Worm (Caenorhabditis elegans) whole organism, L4 larva: ENCODE results near the gene ZK1058.9.

Source experiments
- F26F4.8 ChIP-seq: fragments of 200-800 bp; sonication (Bioruptor generic); conservative IDR thresholded peaks from 2 replicates; pipeline ENCODE4 v1.3.6; 2022; ENCODE audit warnings: missing genetic modification characterization, missing compliant biosample characterization
- F37D6.2 ChIP-seq: sonication (generic microtip); optimal IDR thresholded peaks from 2 replicates; lab custom pipeline; 2016; ENCODE audit warnings: mild to moderate bottlenecking, missing genetic modification characterization, missing compliant biosample characterization
- F49E8.2 ChIP-seq: sonication (generic microtip); optimal IDR thresholded peaks from 2 replicates; lab custom pipeline; 2016; ENCODE audit warnings: missing compliant biosample characterization, mild to moderate bottlenecking, missing genetic modification characterization, borderline replicate concordance
- T20F7.1 ChIP-seq: fragments of 200-800 bp; sonication (Bioruptor generic); optimal IDR thresholded peaks from 2 replicates; lab custom pipeline; 2018; ENCODE audit warnings: mild to moderate bottlenecking, missing genetic modification characterization, missing compliant biosample characterization
- T26A8.4 ChIP-seq: fragments of 200-800 bp; sonication (Bioruptor generic); IDR thresholded peaks from 2 replicates; pipeline ENCODE4 v1.3.6; 2022; ENCODE audit warnings: missing genetic modification characterization, missing compliant biosample characterization
- ZK337.2 ChIP-seq: fragments of 200-800 bp; sonication (Bioruptor generic); IDR thresholded peaks from 2 replicates; pipeline ENCODE4 v1.3.6; 2022; ENCODE audit warnings: missing genetic modification reagents, missing genetic modification characterization, missing compliant biosample characterization
- aha-1 ChIP-seq: fragments of 150-350 bp; peaks from one replicate; lab custom pipeline; 2014; ENCODE audit warnings: missing biosample characterization, missing genetic modification characterization
- ama-1 ChIP-seq: fragments of 150-350 bp; optimal IDR thresholded peaks from 2 replicates; lab custom pipeline; 2014; ENCODE audit warnings: inconsistent platforms, mixed read lengths
- arid-1 ChIP-seq: fragments of 200-800 bp; sonication (Bioruptor generic); conservative IDR thresholded peaks from 2 replicates; pipeline ENCODE4 v1.3.6; 2022; ENCODE audit warnings: missing genetic modification reagents, missing genetic modification characterization, missing compliant biosample characterization
- ceh-28 ChIP-seq: fragments of 150-350 bp; optimal IDR thresholded peaks from 2 replicates; lab custom pipeline; 2014; ENCODE audit warnings: missing biosample characterization, missing genetic modification reagents, missing genetic modification characterization
- cey-2 ChIP-seq: sonication (generic microtip); optimal IDR thresholded peaks from 3 replicates; lab custom pipeline; 2017; ENCODE audit warnings: missing genetic modification characterization, mild to moderate bottlenecking, missing compliant biosample characterization, antibody characterized with exemption, borderline replicate concordance; ENCODE audit not compliant: insufficient read depth
- daf-16 ChIP-seq, 3 experiments: sonication (generic microtip); optimal IDR thresholded peaks; 2 replicates each; lab custom pipeline; 2016 to 2017; ENCODE audit warnings: missing genetic modification characterization in 3 of 3, missing genetic modification reagents in 3 of 3, mild to moderate bottlenecking in 2 of 3, missing compliant biosample characterization in 2 of 3, missing biosample characterization in 1 of 3, moderate library complexity in 1 of 3
- daf-19 ChIP-seq: fragments of 200-800 bp; sonication (Bioruptor generic); conservative IDR thresholded peaks from 2 replicates; pipeline ENCODE4 v1.3.6; 2022; ENCODE audit warnings: missing genetic modification characterization, missing compliant biosample characterization
- daf-8 ChIP-seq: fragments of 200-800 bp; sonication (Bioruptor generic); IDR thresholded peaks from 2 replicates; pipeline ENCODE4 v1.3.6; 2022; ENCODE audit warnings: missing genetic modification characterization, missing compliant biosample characterization
- dmd-6 ChIP-seq: fragments of 200-800 bp; sonication (Bioruptor generic); IDR thresholded peaks from 2 replicates; pipeline ENCODE4 v1.3.6; 2022; ENCODE audit warnings: missing genetic modification reagents, missing genetic modification characterization, missing compliant biosample characterization
- dmd-8 ChIP-seq: fragments of 200-800 bp; sonication (Bioruptor generic); IDR thresholded peaks from 2 replicates; pipeline ENCODE4 v1.3.6; 2022; ENCODE audit warnings: missing genetic modification characterization, missing compliant biosample characterization
- dve-1 ChIP-seq: sonication (generic microtip); optimal IDR thresholded peaks from 2 replicates; lab custom pipeline; 2017; ENCODE audit warnings: antibody characterized with exemption, mild to moderate bottlenecking, missing genetic modification characterization, missing compliant biosample characterization; ENCODE audit not compliant: insufficient read depth
- fos-1 ChIP-seq: fragments of 150-350 bp; optimal IDR thresholded peaks from 2 replicates; lab custom pipeline; 2014; ENCODE audit warnings: missing biosample characterization, missing genetic modification characterization
- hif-1 ChIP-seq, 2 experiments: sonication (generic microtip); optimal IDR thresholded peaks; 2 replicates each; lab custom pipeline; 2016 to 2017; ENCODE audit warnings: missing compliant biosample characterization in 2 of 2, missing genetic modification characterization in 2 of 2, missing genetic modification reagents in 2 of 2, missing genotype in 2 of 2, mild to moderate bottlenecking in 1 of 2
- hlh-11 ChIP-seq: fragments of 200-800 bp; sonication (Bioruptor generic); optimal IDR thresholded peaks from 2 replicates; lab custom pipeline; 2018; ENCODE audit warnings: mild to moderate bottlenecking, missing genetic modification characterization, missing compliant biosample characterization
- hlh-30 ChIP-seq: sonication (generic microtip); optimal IDR thresholded peaks from 2 replicates; lab custom pipeline; 2017; ENCODE audit warnings: antibody characterized with exemption, mild to moderate bottlenecking, missing genetic modification characterization, missing compliant biosample characterization; ENCODE audit not compliant: insufficient read depth
- lim-7 ChIP-seq: fragments of 200-800 bp; sonication (Bioruptor generic); IDR thresholded peaks from 2 replicates; pipeline ENCODE4 v1.3.6; 2022; ENCODE audit warnings: missing genetic modification characterization, missing compliant biosample characterization
- lin-1 ChIP-seq: fragments of 200-800 bp; sonication (Bioruptor generic); IDR thresholded peaks from 2 replicates; pipeline ENCODE4 v1.3.6; 2022; ENCODE audit warnings: missing genetic modification reagents, missing genetic modification characterization, missing compliant biosample characterization
- lin-39 ChIP-seq: fragments of 150-350 bp; optimal IDR thresholded peaks from 2 replicates; lab custom pipeline; 2014; ENCODE audit warnings: missing biosample characterization, missing genetic modification reagents, missing genetic modification characterization
- madf-5 ChIP-seq, 2 experiments: fragments of 200-800 bp; sonication (Bioruptor generic); IDR thresholded peaks; 2 replicates each; pipeline ENCODE4 v1.3.6; 2022; ENCODE audit warnings: missing compliant biosample characterization in 2 of 2, missing genetic modification characterization in 2 of 2
- mdl-1 ChIP-seq, 2 experiments: fragments of 150-350 bp in 1 of 2; sonication (generic microtip) in 1 of 2; optimal IDR thresholded peaks; 2 replicates each; lab custom pipeline; 2014 to 2017; ENCODE audit warnings: missing biosample characterization in 2 of 2, missing genetic modification characterization in 2 of 2
- mes-2 ChIP-seq: sonication (generic microtip); optimal IDR thresholded peaks from 2 replicates; lab custom pipeline; 2016; ENCODE audit warnings: missing genotype, mild to moderate bottlenecking, missing genetic modification characterization, missing compliant biosample characterization; ENCODE audit not compliant: poor library complexity, severe bottlenecking
- nhr-11 ChIP-seq: fragments of 150-350 bp; optimal IDR thresholded peaks from 2 replicates; lab custom pipeline; 2014; ENCODE audit warnings: missing biosample characterization, missing genetic modification characterization
- nhr-111 ChIP-seq: fragments of 200-800 bp; sonication (Bioruptor generic); optimal IDR thresholded peaks from 2 replicates; lab custom pipeline; 2018; ENCODE audit warnings: mild to moderate bottlenecking, missing genetic modification characterization, missing compliant biosample characterization
- nhr-28 ChIP-seq: fragments of 150-350 bp; optimal IDR thresholded peaks from 2 replicates; lab custom pipeline; 2014; ENCODE audit warnings: missing biosample characterization, missing genetic modification characterization
- nhr-76 ChIP-seq: fragments of 150-350 bp; optimal IDR thresholded peaks from 2 replicates; lab custom pipeline; 2014; ENCODE audit warnings: missing biosample characterization, missing genetic modification characterization
- php-3 ChIP-seq: fragments of 200-800 bp; sonication (Bioruptor generic); IDR thresholded peaks from 2 replicates; pipeline ENCODE4 v1.3.6; 2022; ENCODE audit warnings: missing genetic modification reagents, missing genetic modification characterization, missing compliant biosample characterization
- pqm-1 ChIP-seq: sonication (generic microtip); optimal IDR thresholded peaks from 2 replicates; lab custom pipeline; 2017; ENCODE audit warnings: missing biosample characterization, missing genetic modification characterization
- rbr-2 ChIP-seq: sonication (generic microtip); optimal IDR thresholded peaks from 2 replicates; lab custom pipeline; 2016; ENCODE audit warnings: missing genotype, missing genetic modification characterization, missing compliant biosample characterization
- saeg-2 ChIP-seq: fragments of 200-800 bp; sonication (Bioruptor generic); IDR thresholded peaks from 2 replicates; pipeline ENCODE4 v1.3.6; 2022; ENCODE audit warnings: missing genetic modification reagents, missing genetic modification characterization, missing compliant biosample characterization
- sdz-12 ChIP-seq: fragments of 200-800 bp; sonication (Bioruptor generic); optimal IDR thresholded peaks from 2 replicates; lab custom pipeline; 2018; ENCODE audit warnings: mild to moderate bottlenecking, missing genetic modification characterization, missing compliant biosample characterization
- snpc-1.2 ChIP-seq: fragments of 200-800 bp; sonication (Bioruptor generic); IDR thresholded peaks from 2 replicates; pipeline ENCODE4 v1.3.6; 2022; ENCODE audit warnings: missing genetic modification reagents, missing genetic modification characterization, missing compliant biosample characterization
- unc-62 ChIP-seq, 3 experiments: fragments of 150-350 bp in 1 of 3; sonication (generic microtip); optimal IDR thresholded peaks in 2 of 3; peaks in 1 of 3; 1 replicate in 1 of 3; 2 replicates in 2 of 3; lab custom pipeline; 2014 to 2017; ENCODE audit warnings: missing biosample characterization in 3 of 3, missing genetic modification characterization in 3 of 3, missing genetic modification reagents in 3 of 3, missing genotype in 1 of 3

ZK1058.9 gene

DNA sequence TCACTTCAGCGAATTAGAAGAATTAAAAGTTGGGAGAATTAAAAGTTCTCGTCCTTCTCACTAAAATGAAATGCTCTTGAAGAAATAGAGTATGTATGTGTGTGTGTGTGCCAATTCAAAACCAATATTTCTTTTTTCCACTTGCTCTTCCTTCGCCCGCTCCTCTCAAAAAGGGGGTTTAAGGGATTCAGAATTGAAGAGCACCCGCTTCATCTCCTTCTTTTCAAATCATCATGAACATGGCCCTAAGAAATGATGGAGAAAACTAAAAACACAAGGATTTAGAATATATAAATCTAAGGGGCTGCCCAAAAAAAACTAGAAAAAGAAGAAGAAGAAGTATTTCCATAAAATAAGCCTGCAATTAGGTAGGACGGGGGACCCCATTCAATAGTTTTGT is 43.1 kb upstream of the ZK1058.9 start:
- TF ChIP-seq ZK337.2: no peak
- TF ChIP-seq fos-1 (tag; lab: Kevin White, UChicago): no peak
- TF ChIP-seq cey-2 (tag; lab: Kevin White, UChicago): no peak
- peak in 1 of 2 experiments; percentile 91 for TF ChIP-seq unc-62 (GFP tag; optimal IDR thresholded peaks at IDR 0.05 in 1 of 2; lab: Kevin White, UChicago)
- no peak for TF ChIP-seq unc-62 (tag; optimal IDR thresholded peaks at IDR 0.05; lab: Kevin White, UChicago)
- no peak for TF ChIP-seq lin-39 (tag; lab: Kevin White, UChicago)
- TF ChIP-seq, all 104 proteins: peak for 1

ce11 chrIII:3966143-3966542 is 40.1 kb upstream of the ZK1058.9 start:
- TF ChIP-seq pqm-1 (tag; lab: Kevin White, UChicago) (no peak), madf-5 (GFP tag; IDR thresholded peaks at IDR 0.05; lab: Robert Waterston, UW) (no peak), T20F7.1 (GFP tag; lab: Kevin White, UChicago) (no peak), ceh-28 (no peak), daf-19 (no peak), unc-62 (GFP tag; optimal IDR thresholded peaks at IDR 0.05 in 1 of 2; lab: Kevin White, UChicago) (peak in 1 of 2 experiments; percentile 93), unc-62 (tag; optimal IDR thresholded peaks at IDR 0.05; lab: Kevin White, UChicago) (no peak), F37D6.2 (no peak)

DNA sequence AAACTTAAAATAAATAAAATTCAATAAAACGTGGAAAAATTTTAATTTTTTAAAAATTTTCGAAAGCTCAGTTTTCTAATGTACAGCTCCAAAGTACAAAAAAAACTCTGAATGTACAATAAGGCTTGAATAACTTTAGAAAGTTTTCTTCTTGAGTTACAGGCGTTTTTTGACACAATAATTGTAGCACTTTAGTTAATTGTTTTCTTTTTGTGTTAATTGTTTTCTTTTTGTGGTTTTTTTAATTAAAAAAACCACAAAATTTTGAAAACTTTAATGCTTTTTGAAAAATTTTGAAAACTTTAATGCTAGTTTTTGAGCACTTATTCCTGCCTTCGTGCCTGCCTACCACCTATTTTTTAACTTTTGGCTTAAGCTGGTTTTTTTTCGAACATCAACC is 38.2 kb upstream of the ZK1058.9 start, which contains the start of gene R10E9.2:
TSS of gene R10E9.2 (minus strand) at position 101 of the 400 bp plus-strand sequence.
- TF ChIP-seq nhr-76 (tag; lab: Kevin White, UChicago) (no peak), dmd-8 (GFP tag; lab: Robert Waterston, UW) (no peak), lim-7 (GFP tag; lab: Robert Waterston, UW) (no peak), hif-1 (tag; optimal IDR thresholded peaks at IDR 0.05; lab: Kevin White, UChicago) (no peak), F26F4.8 (GFP tag; lab: Robert Waterston, UW) (no peak), sdz-12 (no peak), daf-8 (GFP tag; lab: Robert Waterston, UW) (no peak), T26A8.4 (GFP tag; lab: Robert Waterston, UW) (no peak), aha-1 (tag; lab: Kevin White, UChicago) (no peak), F49E8.2 (no peak), dve-1 (tag; lab: Kevin White, UChicago) (no peak), rbr-2 (tag; lab: Kevin White, UChicago) (no peak), nhr-11 (no peak), arid-1 (GFP tag; lab: Robert Waterston, UW) (no peak), snpc-1.2 (no peak)

DNA sequence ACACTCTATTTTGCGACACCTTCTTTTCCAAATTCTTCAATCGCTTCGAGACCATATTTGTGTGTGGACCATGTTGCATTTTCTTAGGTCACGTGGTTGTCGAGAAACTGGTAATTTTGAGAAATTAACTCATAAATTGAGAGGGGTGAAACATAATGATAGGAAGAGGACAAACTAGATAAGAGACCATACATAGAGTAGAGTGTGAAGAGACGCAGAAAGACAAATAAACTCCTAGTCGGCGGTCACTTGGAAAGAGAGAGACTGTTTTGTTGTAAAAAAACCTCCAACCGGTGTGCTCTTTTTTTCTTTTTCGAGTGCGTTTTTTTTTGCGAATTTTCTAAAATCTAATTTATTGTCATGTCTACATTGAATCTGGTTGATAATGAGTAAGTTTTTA is 34.0 kb upstream of the ZK1058.9 start, which contains the start of gene R10E9.3:
TSS of gene R10E9.3 (plus strand) at position 235 of the 400 bp plus-strand sequence.
- TF ChIP-seq nhr-28 (tag; lab: Kevin White, UChicago) (peak; percentile 19), mdl-1 (tag; optimal IDR thresholded peaks at IDR 0.05; lab: Kevin White, UChicago) (peak in 1 of 2 experiments; percentile 30), php-3 (GFP tag; lab: Robert Waterston, UW) (peak; percentile 72), ama-1 (no peak), aha-1 (tag; lab: Kevin White, UChicago) (peak; percentile 85), dve-1 (tag; lab: Kevin White, UChicago) (peak; percentile 38), nhr-111 (GFP tag; lab: Kevin White, UChicago) (no peak), T20F7.1 (GFP tag; lab: Kevin White, UChicago) (no peak), mes-2 (peak; percentile 18), dmd-6 (GFP tag; lab: Robert Waterston, UW) (peak; percentile 33; the same call in 1 of the 2 replicates), daf-16 (GFP tag; optimal IDR thresholded peaks at IDR 0.05; lab: Kevin White, UChicago) (no peak), daf-16 (tag; optimal IDR thresholded peaks at IDR 0.05; lab: Kevin White, UChicago) (peak; percentile 51), saeg-2 (GFP tag; lab: Robert Waterston, UW) (no peak), lin-1 (GFP tag; lab: Robert Waterston, UW) (no peak), hlh-11 (tag; lab: Kevin White, UChicago) (peak; percentile 53), hlh-30 (tag; lab: Kevin White, UChicago) (peak; percentile 35), pqm-1 (tag; lab: Kevin White, UChicago) (peak; percentile 25)
